Worm (Caenorhabditis elegans): Measurements from ENCODE around the gene srh-268.

The srh-268 gene

DNA sequence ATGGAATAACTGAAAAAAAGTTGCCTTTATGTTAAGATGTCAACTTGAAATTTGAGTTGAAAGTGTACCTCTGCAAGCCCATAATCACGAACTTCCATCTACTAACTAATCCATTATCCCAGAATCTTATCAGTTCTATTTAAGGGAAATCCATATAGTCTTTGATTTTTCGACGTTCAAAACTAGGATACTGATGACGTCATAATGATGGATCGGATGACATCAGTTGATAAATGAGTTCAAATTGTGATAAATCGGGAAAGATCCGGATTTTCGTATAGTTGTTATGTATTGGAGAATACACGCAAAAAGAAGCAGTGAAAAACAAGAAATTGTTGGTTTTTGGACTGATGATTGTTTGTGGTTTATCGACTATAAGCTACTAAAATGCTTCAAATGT, 4.6 kb downstream of the srh-268 start:
- TF ChIP-seq nhr-11 (tag; optimal IDR thresholded peaks at IDR 0.05) (no peak), fkh-2 (tag; optimal IDR thresholded peaks at IDR 0.05) (no peak), pha-4 (tag; optimal IDR thresholded peaks at IDR 0.05) (no peak), zag-1 (tag; optimal IDR thresholded peaks at IDR 0.05) (no peak), mdl-1 (tag; optimal IDR thresholded peaks at IDR 0.05) (no peak), nhr-43 (tag; optimal IDR thresholded peaks at IDR 0.05; ENCODE audit: poor library complexity, severe bottlenecking) (peak; percentile 90), ama-1 (optimal IDR thresholded peaks at IDR 0.05) (no peak), elt-3 (tag; optimal IDR thresholded peaks at IDR 0.05) (no peak), nhr-67 (tag; optimal IDR thresholded peaks at IDR 0.05) (no peak), ceh-82 (tag; optimal IDR thresholded peaks at IDR 0.05) (no peak), hmg-11 (tag; optimal IDR thresholded peaks at IDR 0.05) (no peak), R02D3.7 (tag; optimal IDR thresholded peaks at IDR 0.05) (no peak), nhr-23 (tag; optimal IDR thresholded peaks at IDR 0.05) (peak; percentile 91), ceh-16 (tag; optimal IDR thresholded peaks at IDR 0.05) (no peak), aly-2 (tag; optimal IDR thresholded peaks at IDR 0.05) (no peak)

DNA sequence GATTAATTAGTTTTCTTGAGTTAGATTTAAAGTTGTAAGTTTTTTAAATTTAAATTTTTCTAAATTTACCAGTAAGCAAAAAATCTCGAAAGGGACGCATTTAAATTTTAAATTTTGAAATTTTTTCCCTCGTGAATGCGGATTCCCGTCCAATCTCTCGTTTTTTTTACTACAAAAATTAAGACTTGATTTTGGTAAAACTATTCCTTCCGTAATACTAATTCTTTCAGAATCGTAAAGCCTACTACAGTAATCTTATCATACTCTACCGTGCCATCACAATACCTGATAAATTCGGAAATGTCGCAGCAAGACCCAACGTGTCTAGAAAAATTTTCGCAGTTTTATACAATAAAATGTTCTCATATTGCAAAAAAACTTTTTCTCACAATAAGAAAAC, 6.1 kb downstream of the srh-268 start, which contains the start of the genes C54F6.19 and nhx-3:
C54F6.19 (plus strand) TSS at position 301 of the 400 bp plus-strand sequence.
nhx-3 (minus strand) TSS at position 337 of the 400 bp plus-strand sequence.
- TF ChIP-seq nhr-77 (tag; optimal IDR thresholded peaks at IDR 0.05) = no peak
- TF ChIP-seq nfya-1 (tag; optimal IDR thresholded peaks at IDR 0.05; ENCODE audit: insufficient read depth) = no peak
- TF ChIP-seq snpc-4 (tag; optimal IDR thresholded peaks at IDR 0.05) = no peak
- TF ChIP-seq nhr-67 (tag; optimal IDR thresholded peaks at IDR 0.05) = no peak
- TF ChIP-seq nhr-76 (tag; optimal IDR thresholded peaks at IDR 0.05) = no peak
- no peak for TF ChIP-seq ceh-82 (tag; optimal IDR thresholded peaks at IDR 0.05)
- no peak for TF ChIP-seq fos-1 (tag; optimal IDR thresholded peaks at IDR 0.05)
- TF ChIP-seq eor-1 (tag; optimal IDR thresholded peaks at IDR 0.05) = no peak
- no peak for TF ChIP-seq nhr-237 (tag; optimal IDR thresholded peaks at IDR 0.05)
- no peak for TF ChIP-seq lsy-12 (tag; optimal IDR thresholded peaks at IDR 0.05)
- no peak for TF ChIP-seq ZK546.5 (tag; optimal IDR thresholded peaks at IDR 0.05)
- TF ChIP-seq fkh-2 (tag; optimal IDR thresholded peaks at IDR 0.05) = no peak
- no peak for TF ChIP-seq ceh-9 (tag; optimal IDR thresholded peaks at IDR 0.05)
- TF ChIP-seq ztf-11 (tag; optimal IDR thresholded peaks at IDR 0.05) = no peak

DNA sequence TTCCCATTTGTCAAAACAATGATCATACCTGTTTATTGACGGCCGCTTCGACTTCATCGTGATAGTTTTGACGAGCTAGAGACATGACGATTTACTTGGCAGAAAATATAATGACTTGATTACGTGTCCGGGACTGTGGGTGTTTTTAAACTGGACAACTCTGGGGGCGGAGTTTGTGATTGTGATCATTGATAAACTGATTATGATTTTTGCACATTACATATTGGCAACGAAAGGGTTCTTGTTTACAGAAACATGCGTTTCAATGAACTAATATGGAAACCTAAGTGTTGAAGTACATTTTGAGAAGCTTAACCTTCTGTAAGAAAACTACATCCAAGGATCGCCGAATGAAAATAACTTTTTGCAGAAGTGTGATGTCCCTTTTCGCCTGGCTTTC, 8.4 kb downstream of the srh-268 start, which contains the start of gene ftn-1:
ftn-1 (minus strand) TSS at position 101 of the 400 bp plus-strand sequence.
- TF ChIP-seq nhr-11 (tag; optimal IDR thresholded peaks at IDR 0.05) (no peak), nhr-23 (tag; optimal IDR thresholded peaks at IDR 0.05) (no peak), mdl-1 (tag; optimal IDR thresholded peaks at IDR 0.05) (no peak), pqm-1 (tag; optimal IDR thresholded peaks at IDR 0.05) (no peak), ama-1 (optimal IDR thresholded peaks at IDR 0.05) (no peak), nhr-77 (tag; optimal IDR thresholded peaks at IDR 0.05) (no peak), lsy-12 (tag; optimal IDR thresholded peaks at IDR 0.05) (no peak), elt-2 (tag; optimal IDR thresholded peaks at IDR 0.05) (no peak), fos-1 (tag; optimal IDR thresholded peaks at IDR 0.05) (no peak), ceh-9 (tag; optimal IDR thresholded peaks at IDR 0.05) (no peak), jun-1 (tag; optimal IDR thresholded peaks at IDR 0.05) (no peak)

- TF ChIP-seq hmg-11 (tag; optimal IDR thresholded peaks at IDR 0.05) (no peak), fos-1 (tag; optimal IDR thresholded peaks at IDR 0.05) (no peak), nhr-12 (tag; optimal IDR thresholded peaks at IDR 0.05) (no peak), pqm-1 (tag; optimal IDR thresholded peaks at IDR 0.05) (peak; percentile 76), pha-4 (tag; optimal IDR thresholded peaks at IDR 0.05) (peak; percentile 24), elt-2 (tag; optimal IDR thresholded peaks at IDR 0.05) (peak; percentile 77)
Observed at ce11 chrV:7548017-7548416, 8.9 kb downstream of the srh-268 start.

- peak; percentile 2 for TF ChIP-seq nhr-25 (tag; optimal IDR thresholded peaks at IDR 0.05)
Observed at ce11 chrV:7548499-7548898, 9.4 kb downstream of the srh-268 start.

DNA sequence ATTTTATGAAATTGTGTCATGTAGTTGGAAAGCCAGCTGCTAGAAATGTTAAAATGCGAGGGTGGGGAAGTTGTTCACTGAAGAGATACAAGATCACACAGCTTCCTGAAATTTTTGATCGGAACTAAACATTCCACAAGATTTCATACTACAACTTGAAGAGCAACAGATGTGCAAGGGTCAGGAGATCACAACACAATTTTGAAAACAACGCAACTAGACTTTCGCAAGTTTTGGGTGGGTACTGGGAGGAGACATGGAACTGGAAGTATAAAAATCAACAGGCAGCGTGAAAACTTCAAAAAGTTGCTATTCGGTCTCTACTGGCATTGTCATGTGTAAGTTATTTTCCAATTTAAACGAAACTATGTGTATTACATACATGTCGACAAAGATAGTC, 12.7 kb downstream of the srh-268 start, which contains the start of gene F19F10.3:
F19F10.3 (plus strand) TSS at position 301 of the 400 bp plus-strand sequence.
- TF ChIP-seq R02D3.7 (tag; optimal IDR thresholded peaks at IDR 0.05) = no peak
- TF ChIP-seq ZK546.5 (tag; optimal IDR thresholded peaks at IDR 0.05) = no peak
- no peak for TF ChIP-seq nhr-237 (tag; optimal IDR thresholded peaks at IDR 0.05)
- TF ChIP-seq aly-2 (tag; optimal IDR thresholded peaks at IDR 0.05) = no peak
- no peak for TF ChIP-seq nhr-11 (tag; optimal IDR thresholded peaks at IDR 0.05)
- no peak for TF ChIP-seq elt-2 (tag; optimal IDR thresholded peaks at IDR 0.05)
- TF ChIP-seq unc-39 (tag; optimal IDR thresholded peaks at IDR 0.05) = no peak
- TF ChIP-seq ztf-4 (tag; optimal IDR thresholded peaks at IDR 0.05) = no peak
- no peak for TF ChIP-seq fkh-10 (GFP tag; optimal IDR thresholded peaks at IDR 0.05)
- TF ChIP-seq nfya-1 (tag; optimal IDR thresholded peaks at IDR 0.05; ENCODE audit: insufficient read depth) = no peak

Measured in whole organism, L3 larva.